Worm (Caenorhabditis elegans) whole organism, L4/young adult: ENCODE data around the gene iars-1.
"Not testable (repeated sequence)": the region's sequence is repeated elsewhere in the genome, so short reads cannot be mapped to it uniquely, and the experiment has no call there.

Source experiments
- W03F9.2 ChIP-seq: fragments of 150-350 bp; optimal IDR thresholded peaks from 2 replicates; lab custom pipeline; 2014; ENCODE audit warnings: missing biosample characterization, missing genetic modification characterization
- dao-5 ChIP-seq: sonication (generic microtip); optimal IDR thresholded peaks from 2 replicates; lab custom pipeline; 2016; ENCODE audit warnings: missing genotype, missing genetic modification characterization, moderate library complexity, missing compliant biosample characterization
- him-1 ChIP-seq: sonication (generic microtip); optimal IDR thresholded peaks from 2 replicates; lab custom pipeline; 2016; ENCODE audit warnings: missing genotype, missing genetic modification reagents, missing genetic modification characterization, missing compliant biosample characterization

DNA sequence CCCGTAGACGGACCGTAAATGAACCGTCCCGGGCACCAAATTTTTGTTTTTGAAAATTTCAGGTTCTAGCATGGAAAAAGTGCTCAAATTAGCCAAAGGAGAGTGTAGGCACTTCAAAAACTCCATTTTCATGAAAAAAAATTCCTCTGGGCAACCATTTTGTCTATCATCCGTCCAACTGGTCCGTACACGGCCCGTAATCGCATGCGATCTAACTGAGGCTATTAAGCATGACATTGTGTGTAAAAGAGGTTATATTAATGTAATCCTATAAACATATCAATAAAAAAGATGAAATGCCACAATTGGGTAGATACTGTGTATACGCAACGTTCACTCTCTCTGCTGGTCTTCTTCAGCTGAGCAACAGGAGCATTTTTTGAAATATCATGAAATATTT lies 45.8 kb upstream of the iars-1 start, which contains the start of gene R09E10.1:
- TF ChIP-seq him-1 (tag; lab: Kevin White, UChicago); W03F9.2 (tag; lab: Kevin White, UChicago); dao-5: not testable (repeated sequence)
